Worm (Caenorhabditis elegans): Measurements from ENCODE around the gene K10F12.7.

The K10F12.7 gene

ce11 chrIII:349511-350165 is 32.7 kb downstream of the K10F12.7 start:
- peak; percentile 98 for TF ChIP-seq nhr-85 (tag)
- TF ChIP-seq grh-1 (GFP tag; IDR thresholded peaks at IDR 0.05) = peak; percentile 80
- TF ChIP-seq elt-3 (tag; optimal IDR thresholded peaks at IDR 0.05) = peak in 2 of 6 experiments; percentile 31 to 56
- TF ChIP-seq mab-9 (GFP tag; IDR thresholded peaks at IDR 0.05) = peak; percentile 92
- peak; percentile 60 to 86 for TF ChIP-seq lsy-2 (tag; optimal IDR thresholded peaks at IDR 0.05)
- TF ChIP-seq lin-13 (GFP tag; optimal IDR thresholded peaks at IDR 0.05) = peak; percentile 71
- TF ChIP-seq hlh-4 (tag; optimal IDR thresholded peaks at IDR 0.05) = peak; percentile 35
- TF ChIP-seq dsc-1 (tag; optimal IDR thresholded peaks at IDR 0.05) = peak; percentile 94
- TF ChIP-seq sox-4 (tag; optimal IDR thresholded peaks at IDR 0.05) = peak; percentile 92
- TF ChIP-seq pqm-1 (tag; optimal IDR thresholded peaks at IDR 0.05) = no peak
- TF ChIP-seq nhr-77 (tag; optimal IDR thresholded peaks at IDR 0.05) = peak; percentile 8
- TF ChIP-seq ztf-11 (tag; optimal IDR thresholded peaks at IDR 0.05) = peak in 1 of 2 experiments; percentile 86
- no peak for TF ChIP-seq ets-5 (GFP tag; IDR thresholded peaks at IDR 0.05)
- TF ChIP-seq unc-130 (tag; optimal IDR thresholded peaks at IDR 0.05) = peak; percentile 84
- TF ChIP-seq fkh-8 (tag; optimal IDR thresholded peaks at IDR 0.05) = peak; percentile 99
- TF ChIP-seq nhr-90 (tag; optimal IDR thresholded peaks at IDR 0.05; ENCODE audit: poor library complexity) = peak; percentile 94
- TF ChIP-seq tbx-2 (tag; optimal IDR thresholded peaks at IDR 0.05) = peak; percentile 97
- peak; percentile 74 for TF ChIP-seq nhr-11 (tag; optimal IDR thresholded peaks at IDR 0.05)
- TF ChIP-seq ceh-90 (tag; optimal IDR thresholded peaks at IDR 0.05) = no peak
- peak; percentile 86 for TF ChIP-seq mef-2 (tag; optimal IDR thresholded peaks at IDR 0.05)
- TF ChIP-seq lin-35 (GFP tag; optimal IDR thresholded peaks at IDR 0.05) = peak; percentile 76 to 91
- peak; percentile 56 for TF ChIP-seq nhr-76 (tag; optimal IDR thresholded peaks at IDR 0.05)
- TF ChIP-seq ceh-88 (GFP tag; IDR thresholded peaks at IDR 0.05) = peak; percentile 86
- TF ChIP-seq alr-1 (tag; optimal IDR thresholded peaks at IDR 0.05; ENCODE audit: borderline replicate concordance) = no peak
- peak; percentile 79 for TF ChIP-seq elt-2 (tag; optimal IDR thresholded peaks at IDR 0.05)
- TF ChIP-seq snu-23 (GFP tag; optimal IDR thresholded peaks at IDR 0.05) = peak; percentile 99
- TF ChIP-seq ces-1 (GFP tag; optimal IDR thresholded peaks at IDR 0.05) = no peak
- peak; percentile 67 to 85 (median 79) for TF ChIP-seq ceh-82 (tag; optimal IDR thresholded peaks at IDR 0.05)
- peak; percentile 47 for TF ChIP-seq C16A3.4 (tag; optimal IDR thresholded peaks at IDR 0.05)
- TF ChIP-seq skn-1 (tag; optimal IDR thresholded peaks at IDR 0.05) = peak; percentile 55
- no peak for TF ChIP-seq pag-3 (tag; optimal IDR thresholded peaks at IDR 0.05; ENCODE audit: borderline replicate concordance, insufficient read depth)
- peak; percentile 19 for TF ChIP-seq lin-15B (tag; optimal IDR thresholded peaks at IDR 0.05)
- no peak for TF ChIP-seq ceh-63 (GFP tag; optimal IDR thresholded peaks at IDR 0.05)
- TF ChIP-seq vab-15 (tag; optimal IDR thresholded peaks at IDR 0.05) = no peak
- TF ChIP-seq tlp-1 (tag; optimal IDR thresholded peaks at IDR 0.05) = no peak
- TF ChIP-seq snpc-4 (tag; optimal IDR thresholded peaks at IDR 0.05) = peak; percentile 56
- no peak for TF ChIP-seq blmp-1 (tag; optimal IDR thresholded peaks at IDR 0.05)
- peak; percentile 98 for TF ChIP-seq unc-86 (tag; optimal IDR thresholded peaks at IDR 0.05)
- peak; percentile 81 for TF ChIP-seq zip-4 (GFP tag; optimal IDR thresholded peaks at IDR 0.05)
- TF ChIP-seq hpl-2 (GFP tag; optimal IDR thresholded peaks at IDR 0.05) = peak; percentile 18
- TF ChIP-seq ama-1 (optimal IDR thresholded peaks at IDR 0.05) = peak; percentile 92
- peak; percentile 89 for TF ChIP-seq ceh-8 (GFP tag; optimal IDR thresholded peaks at IDR 0.05)
- TF ChIP-seq isw-1 (GFP tag; IDR thresholded peaks at IDR 0.05) = peak; percentile 84
- TF ChIP-seq nhr-20 (tag; optimal IDR thresholded peaks at IDR 0.05) = peak; percentile 98
- peak in 1 of 2 experiments; percentile 94 for TF ChIP-seq mdl-1 (tag; optimal IDR thresholded peaks at IDR 0.05)
- peak; percentile 76 to 84 (median 82) for TF ChIP-seq dpl-1 (GFP tag; optimal IDR thresholded peaks at IDR 0.05)
- TF ChIP-seq aha-1 (tag; optimal IDR thresholded peaks at IDR 0.05) = peak; percentile 69
- TF ChIP-seq egl-27 (tag; optimal IDR thresholded peaks at IDR 0.05) = peak in 1 of 2 experiments; percentile 51
- TF ChIP-seq unc-62 (GFP tag; optimal IDR thresholded peaks at IDR 0.05) = no peak
- peak; percentile 74 for TF ChIP-seq fos-1 (tag; optimal IDR thresholded peaks at IDR 0.05)
- no peak for TF ChIP-seq nhr-84 (tag; optimal IDR thresholded peaks at IDR 0.05)
- TF ChIP-seq F16B12.6 (tag; optimal IDR thresholded peaks at IDR 0.05) = peak; percentile 17

All from whole organism, L1 larva.